Fruit fly (Drosophila melanogaster) whole organism, embryonic: ENCODE results near the gene CG13390.

Experiments
- BEAF-32 ChIP-seq: fragments of 200-800 bp; sonication (Bioruptor generic); optimal IDR thresholded peaks from 3 replicates; lab custom pipeline; 2017; ENCODE audit warnings: missing biosample characterization, missing genetic modification characterization, mild to moderate bottlenecking, moderate library complexity, missing genetic modification reagents
- CG10267 ChIP-seq: fragments of 200-800 bp; sonication (Bioruptor generic); optimal IDR thresholded peaks from 2 replicates; lab custom pipeline; 2018; ENCODE audit warnings: missing biosample characterization, mild to moderate bottlenecking, missing genetic modification characterization, moderate library complexity
- CG13424 ChIP-seq: fragments of 200-800 bp; sonication (Bioruptor generic); optimal IDR thresholded peaks from 2 replicates; lab custom pipeline; 2019; ENCODE audit warnings: missing biosample characterization, mild to moderate bottlenecking, missing genetic modification characterization, moderate library complexity
- CG14965 ChIP-seq: fragments of 200-800 bp; sonication (Bioruptor generic); optimal IDR thresholded peaks from 2 replicates; lab custom pipeline; 2016; ENCODE audit warnings: missing biosample characterization, missing genetic modification characterization, borderline replicate concordance
- CG1529 ChIP-seq: fragments of 200-800 bp; sonication (Bioruptor generic); optimal IDR thresholded peaks from 3 replicates; lab custom pipeline; 2018; ENCODE audit warnings: missing biosample characterization, missing genetic modification characterization
- CG15514 ChIP-seq: fragments of 200-800 bp; sonication (Bioruptor generic); optimal IDR thresholded peaks from 3 replicates; lab custom pipeline; 2017; ENCODE audit warnings: missing biosample characterization, missing genetic modification characterization, mild to moderate bottlenecking, moderate library complexity, missing genetic modification reagents
- CG15601 ChIP-seq: fragments of 200-800 bp; sonication (Bioruptor generic); optimal IDR thresholded peaks from 3 replicates; lab custom pipeline; 2019; ENCODE audit warnings: missing biosample characterization, mild to moderate bottlenecking, missing genetic modification characterization, moderate library complexity
- CG15696 ChIP-seq: fragments of 200-800 bp; sonication (Bioruptor generic); optimal IDR thresholded peaks from 2 replicates; lab custom pipeline; 2019; ENCODE audit warnings: missing biosample characterization, mild to moderate bottlenecking, missing genetic modification characterization, moderate library complexity
- CG16813 ChIP-seq: fragments of 200-800 bp; sonication (Bioruptor generic); IDR thresholded peaks from 3 replicates; pipeline ENCODE4 v1.3.6; 2022; ENCODE audit warnings: missing biosample characterization, missing genetic modification characterization; ENCODE audit not compliant: partially characterized antibody
- CG17385 ChIP-seq: fragments of 200-800 bp; sonication (Bioruptor generic); optimal IDR thresholded peaks from 3 replicates; lab custom pipeline; 2018; ENCODE audit warnings: missing biosample characterization, mild to moderate bottlenecking, missing genetic modification characterization
- CG17829 ChIP-seq: fragments of 200-800 bp; optimal IDR thresholded peaks from 2 replicates; lab custom pipeline; 2019; ENCODE audit warnings: missing biosample characterization, mild to moderate bottlenecking, missing genetic modification characterization, moderate library complexity
- CG1832 ChIP-seq: fragments of 200-800 bp; sonication (Bioruptor generic); optimal IDR thresholded peaks from 2 replicates; lab custom pipeline; 2017; ENCODE audit warnings: missing biosample characterization, mild to moderate bottlenecking, missing genetic modification characterization, inconsistent platforms
- CG2129 ChIP-seq: fragments of 200-800 bp; sonication (Bioruptor generic); IDR thresholded peaks from 2 replicates; pipeline ENCODE4 v1.3.6; 2022; ENCODE audit warnings: missing biosample characterization, missing genetic modification characterization; ENCODE audit not compliant: partially characterized antibody
- CG34376 ChIP-seq: fragments of 200-800 bp; sonication (Bioruptor generic); optimal IDR thresholded peaks from 2 replicates; lab custom pipeline; 2018; ENCODE audit warnings: missing biosample characterization, mild to moderate bottlenecking, missing genetic modification characterization
- CG3838 ChIP-seq: fragments of 200-800 bp; sonication (Bioruptor generic); optimal IDR thresholded peaks from 3 replicates; lab custom pipeline; 2016; ENCODE audit warnings: missing biosample characterization, missing genetic modification characterization
- CG3995 ChIP-seq: fragments of 200-800 bp; sonication (Bioruptor generic); optimal IDR thresholded peaks from 3 replicates; lab custom pipeline; 2016; ENCODE audit warnings: missing biosample characterization, missing genetic modification characterization
- CG4707 ChIP-seq: fragments of 200-800 bp; sonication (Bioruptor generic); optimal IDR thresholded peaks from 2 replicates; lab custom pipeline; 2018; ENCODE audit warnings: missing biosample characterization, mild to moderate bottlenecking, missing genetic modification characterization, moderate library complexity
- CG6791 ChIP-seq: fragments of 200-800 bp; sonication (Bioruptor generic); IDR thresholded peaks from 3 replicates; pipeline ENCODE4 v1.3.6; 2022; ENCODE audit warnings: missing biosample characterization, missing genetic modification characterization; ENCODE audit not compliant: partially characterized antibody
- CG7928 ChIP-seq: fragments of 200-800 bp; sonication (Bioruptor generic); optimal IDR thresholded peaks from 2 replicates; lab custom pipeline; 2017; ENCODE audit warnings: missing biosample characterization, mild to moderate bottlenecking, missing genetic modification characterization
- CG8290 ChIP-seq, 3 experiments: fragments of 200-800 bp; sonication (Bioruptor generic); optimal IDR thresholded peaks; 2 replicates each; lab custom pipeline; 2016 to 2019; ENCODE audit warnings: missing biosample characterization in 3 of 3, missing genetic modification characterization in 3 of 3, mild to moderate bottlenecking in 2 of 3, moderate library complexity in 1 of 3
- CG8924 ChIP-seq: fragments of 200-800 bp; optimal IDR thresholded peaks from 3 replicates; lab custom pipeline; 2019; ENCODE audit warnings: missing biosample characterization, mild to moderate bottlenecking, missing genetic modification characterization, moderate library complexity
- CG9727 ChIP-seq: fragments of 200-800 bp; sonication (Bioruptor generic); optimal IDR thresholded peaks from 3 replicates; lab custom pipeline; 2017; ENCODE audit warnings: missing biosample characterization, mild to moderate bottlenecking, missing genetic modification characterization
- Ets97D ChIP-seq: fragments of 200-800 bp; sonication (Bioruptor generic); optimal IDR thresholded peaks from 3 replicates; lab custom pipeline; 2016; ENCODE audit warnings: missing biosample characterization, missing genetic modification characterization
- Fer1 ChIP-seq: fragments of 200-800 bp; sonication (Bioruptor generic); optimal IDR thresholded peaks from 2 replicates; lab custom pipeline; 2017; ENCODE audit warnings: missing biosample characterization, mild to moderate bottlenecking, missing genetic modification characterization
- Fer3 ChIP-seq: fragments of 200-800 bp; sonication (Bioruptor generic); optimal IDR thresholded peaks from 2 replicates; lab custom pipeline; 2018; ENCODE audit warnings: missing biosample characterization, mild to moderate bottlenecking, missing genetic modification characterization, moderate library complexity
- H15 ChIP-seq: fragments of 200-800 bp; sonication (Bioruptor generic); IDR thresholded peaks from 3 replicates; pipeline ENCODE4 v1.3.6; 2022; ENCODE audit warnings: missing biosample characterization, missing genetic modification characterization
- H2.0 ChIP-seq: fragments of 200-800 bp; sonication (Bioruptor generic); IDR thresholded peaks from 2 replicates; pipeline ENCODE4 v1.3.6; 2022; ENCODE audit warnings: missing biosample characterization, missing genetic modification characterization
- Hr3 ChIP-seq: fragments of 200-800 bp; sonication (Bioruptor generic); optimal IDR thresholded peaks from 3 replicates; lab custom pipeline; 2016; ENCODE audit warnings: missing biosample characterization, missing genetic modification characterization
- Jarid2 ChIP-seq: fragments of 200-800 bp; sonication (Bioruptor generic); optimal IDR thresholded peaks from 3 replicates; lab custom pipeline; 2017; ENCODE audit warnings: mild to moderate bottlenecking, missing biosample characterization, missing genetic modification reagents, missing genetic modification characterization
- Lim3 ChIP-seq: fragments of 200-800 bp; sonication (Bioruptor generic); IDR thresholded peaks from 2 replicates; pipeline ENCODE4 v1.3.6; 2022; ENCODE audit warnings: missing biosample characterization, missing genetic modification characterization
- Mes4 ChIP-seq: fragments of 200-800 bp; sonication (Bioruptor generic); optimal IDR thresholded peaks from 2 replicates; lab custom pipeline; 2016; ENCODE audit warnings: missing biosample characterization, missing genetic modification characterization
- Myb ChIP-seq: fragments of 200-800 bp; sonication (Bioruptor generic); optimal IDR thresholded peaks from 2 replicates; lab custom pipeline; 2016; ENCODE audit warnings: missing biosample characterization, missing genetic modification characterization
- Oli ChIP-seq: fragments of 200-800 bp; sonication (Bioruptor generic); optimal IDR thresholded peaks from 2 replicates; lab custom pipeline; 2018; ENCODE audit warnings: missing biosample characterization, mild to moderate bottlenecking, missing genetic modification characterization, moderate library complexity
- Pdp1 ChIP-seq, 2 experiments: fragments of 200-800 bp; sonication (Bioruptor generic); optimal IDR thresholded peaks; 3 replicates each; lab custom pipeline; 2016; ENCODE audit warnings: missing biosample characterization in 2 of 2, missing genetic modification characterization in 2 of 2, mild to moderate bottlenecking in 1 of 2, moderate library complexity in 1 of 2
- Scr ChIP-seq: fragments of 200-800 bp; sonication (Bioruptor generic); IDR thresholded peaks from 2 replicates; pipeline ENCODE4 v1.3.6; 2022; ENCODE audit warnings: missing biosample characterization, missing genetic modification characterization; ENCODE audit not compliant: partially characterized antibody
- chm ChIP-seq: fragments of 200-800 bp; sonication (Bioruptor generic); IDR thresholded peaks from 2 replicates; pipeline ENCODE4 v1.3.6; 2022; ENCODE audit warnings: missing biosample characterization, missing genetic modification characterization
- danr ChIP-seq: fragments of 200-800 bp; sonication (Bioruptor generic); IDR thresholded peaks from 2 replicates; pipeline ENCODE4 v1.3.6; 2022; ENCODE audit warnings: missing biosample characterization, missing genetic modification characterization
- dimm ChIP-seq: fragments of 200-800 bp; sonication (Bioruptor generic); IDR thresholded peaks from 2 replicates; pipeline ENCODE4 v1.3.6; 2022; ENCODE audit warnings: missing biosample characterization, missing genetic modification characterization
- en ChIP-seq: fragments of 200-800 bp; sonication (Bioruptor generic); optimal IDR thresholded peaks from 2 replicates; lab custom pipeline; 2016; ENCODE audit warnings: missing biosample characterization, missing genetic modification characterization
- gro ChIP-seq: fragments of 200-800 bp; sonication (Bioruptor generic); optimal IDR thresholded peaks from 2 replicates; lab custom pipeline; 2016; ENCODE audit warnings: missing biosample characterization, missing genetic modification characterization
- h ChIP-seq: fragments of >200 bp; optimal IDR thresholded peaks from 2 replicates; lab custom pipeline; 2017
- lov ChIP-seq, 2 experiments: fragments of 200-800 bp in 1 of 2; fragments of >200 bp in 1 of 2; sonication (Bioruptor generic) in 1 of 2; IDR thresholded peaks in 1 of 2; optimal IDR thresholded peaks in 1 of 2; 2 replicates in 1 of 2; 3 replicates in 1 of 2; pipeline versions ENCODE4 v1.3.6 to Lab custom; 2017 to 2022; ENCODE audit warnings: missing biosample characterization in 1 of 2, missing genetic modification characterization in 1 of 2
- mld ChIP-seq: fragments of 200-800 bp; sonication (Bioruptor generic); IDR thresholded peaks from 3 replicates; pipeline ENCODE4 v1.3.6; 2022; ENCODE audit warnings: missing biosample characterization, missing genetic modification characterization; ENCODE audit not compliant: partially characterized antibody
- sd ChIP-seq: fragments of 200-800 bp; sonication (Bioruptor generic); optimal IDR thresholded peaks from 3 replicates; lab custom pipeline; 2018; ENCODE audit warnings: missing biosample characterization, mild to moderate bottlenecking, missing genetic modification characterization, moderate library complexity
- tna ChIP-seq: fragments of 200-800 bp; sonication (Bioruptor generic); IDR thresholded peaks from 2 replicates; pipeline ENCODE4 v1.3.6; 2022; ENCODE audit warnings: missing biosample characterization, missing genetic modification characterization; ENCODE audit not compliant: partially characterized antibody
- unc-4 ChIP-seq: fragments of 200-800 bp; sonication (Bioruptor generic); IDR thresholded peaks from 2 replicates; pipeline ENCODE4 v1.3.6; 2022; ENCODE audit warnings: missing biosample characterization, missing genetic modification characterization; ENCODE audit not compliant: partially characterized antibody

CG13390 gene

dm6 chr2L:8364006-8364956 is 12.3 kb downstream of the CG13390 start, which contains the start of the genes RpS13 and CSN8 (continued):
- no peak for TF ChIP-seq danr (GFP tag; lab: Robert Waterston, UW)
- peak; percentile 26 for TF ChIP-seq Mes4 (GFP tag; lab: Kevin White, UChicago)
- peak; percentile 38 for TF ChIP-seq CG8924 (tag; lab: Kevin White, UChicago)
- peak; percentile 95 for TF ChIP-seq CG16813
- peak; percentile 60 for TF ChIP-seq CG15514
- TF ChIP-seq Fer1: peak; percentile 52
- TF ChIP-seq Jarid2 (GFP tag; lab: Kevin White, UChicago): peak; percentile 36
- no peak for TF ChIP-seq CG1832
- peak; percentile 31 for TF ChIP-seq CG15601
- TF ChIP-seq CG7928: no peak
- TF ChIP-seq CG3838 (GFP tag; lab: Kevin White, UChicago): no peak
- TF ChIP-seq CG17829 (tag; lab: Kevin White, UChicago): peak; percentile 60
- no peak for TF ChIP-seq CG1529 (GFP tag; lab: Kevin White, UChicago)
- peak; percentile 95 for TF ChIP-seq Ets97D (GFP tag; lab: Kevin White, UChicago)
- no peak for TF ChIP-seq lov (optimal IDR thresholded peaks at IDR 0.05; lab: Kevin White, UChicago)
- no peak for TF ChIP-seq lov (GFP tag; IDR thresholded peaks at IDR 0.05; lab: Robert Waterston, UW)
- TF ChIP-seq CG10267: peak; percentile 63
- no peak for TF ChIP-seq CG8290 (GFP tag; optimal IDR thresholded peaks at IDR 0.05; lab: Kevin White, UChicago)
- peak in 1 of 2 experiments; percentile 36 for TF ChIP-seq CG8290 (tag; optimal IDR thresholded peaks at IDR 0.05; lab: Kevin White, UChicago)
- TF ChIP-seq tna: peak; percentile 78
- TF ChIP-seq CG13424 (tag; lab: Kevin White, UChicago): peak; percentile 5
- TF ChIP-seq mld (GFP tag; lab: Robert Waterston, UW): peak; percentile 75; the same call in 2 of the 3 replicates
- TF ChIP-seq CG34376: peak; percentile 68
- TF ChIP-seq gro (GFP tag; lab: Kevin White, UChicago): peak; percentile 29
- no peak for TF ChIP-seq Fer3 (tag; lab: Kevin White, UChicago)
- no peak for TF ChIP-seq Hr3 (GFP tag; lab: Kevin White, UChicago)
- no peak for TF ChIP-seq Lim3 (GFP tag; lab: Robert Waterston, UW)
- no peak for TF ChIP-seq en (GFP tag; lab: Kevin White, UChicago)
- no peak for TF ChIP-seq H2.0 (GFP tag; lab: Robert Waterston, UW)
- TF ChIP-seq unc-4 (GFP tag; lab: Robert Waterston, UW): peak; percentile 95
- no peak for TF ChIP-seq h (lab: Kevin White, UChicago)
- TF ChIP-seq CG4707: no peak
- peak in 1 of 2 experiments; percentile 9 for TF ChIP-seq Pdp1 (GFP tag; optimal IDR thresholded peaks at IDR 0.05; lab: Kevin White, UChicago)
- TF ChIP-seq Myb: peak; percentile 29
- TF ChIP-seq CG9727 (GFP tag; lab: Kevin White, UChicago): peak; percentile 31
- TF ChIP-seq Scr (GFP tag; lab: Robert Waterston, UW): peak; percentile 98
- no peak for TF ChIP-seq CG14965 (GFP tag; lab: Kevin White, UChicago)
- TF ChIP-seq CG2129: peak; percentile 91
- TF ChIP-seq sd (tag; lab: Kevin White, UChicago): peak; percentile 27
- no peak for TF ChIP-seq H15 (GFP tag; lab: Robert Waterston, UW)
- TF ChIP-seq chm (GFP tag; lab: Robert Waterston, UW): 0 out of 2 replicates have a peak, but pooled peaks have one; percentile 4
- TF ChIP-seq CG15696: no peak
- peak; percentile 29 for TF ChIP-seq CG17385 (GFP tag; lab: Kevin White, UChicago)
- TF ChIP-seq dimm (GFP tag; lab: Robert Waterston, UW): no peak
- TF ChIP-seq CG3995 (GFP tag; lab: Kevin White, UChicago): peak; percentile 81
- peak; percentile 86 for TF ChIP-seq CG6791 (GFP tag; lab: Robert Waterston, UW)
- TF ChIP-seq BEAF-32 (GFP tag; lab: Kevin White, UChicago): peak; percentile 96
- no peak for TF ChIP-seq Oli
